Worm (Caenorhabditis elegans) whole organism, mixed stage, embryonic: ENCODE data around the gene vrk-1.
"Not testable (repeated sequence)": the region's sequence is repeated elsewhere in the genome, so short reads cannot be mapped to it uniquely, and the experiment has no call there.

ENCODE experiments used
- M03D4.4 ChIP-seq: sonication (generic microtip); optimal IDR thresholded peaks from 2 replicates; lab custom pipeline; 2017; ENCODE audit warnings: mild to moderate bottlenecking, missing genetic modification characterization, missing compliant biosample characterization
- ceh-39 ChIP-seq: fragments of 150-350 bp; optimal IDR thresholded peaks from 2 replicates; lab custom pipeline; 2014; ENCODE audit warnings: missing biosample characterization, missing genetic modification characterization
- ceh-43 ChIP-seq: fragments of 200-800 bp; sonication (Bioruptor generic); optimal IDR thresholded peaks from 2 replicates; lab custom pipeline; 2018; ENCODE audit warnings: mild to moderate bottlenecking, missing genetic modification characterization, moderate library complexity, missing compliant biosample characterization
- ceh-83 ChIP-seq: fragments of 200-800 bp; sonication (Bioruptor generic); optimal IDR thresholded peaks from 2 replicates; lab custom pipeline; 2018; ENCODE audit warnings: mild to moderate bottlenecking, missing genetic modification characterization, missing compliant biosample characterization
- cnd-1 ChIP-seq: fragments of 200-800 bp; sonication (Bioruptor generic); optimal IDR thresholded peaks from 2 replicates; lab custom pipeline; 2018; ENCODE audit warnings: mild to moderate bottlenecking, missing genetic modification characterization, missing compliant biosample characterization
- elt-1 ChIP-seq: sonication (generic microtip); optimal IDR thresholded peaks from 2 replicates; lab custom pipeline; 2017; ENCODE audit warnings: missing genetic modification characterization, mild to moderate bottlenecking, missing compliant biosample characterization, antibody characterized with exemption, moderate library complexity, borderline replicate concordance; ENCODE audit not compliant: insufficient read depth
- elt-3 ChIP-seq: fragments of 150-350 bp; optimal IDR thresholded peaks from 2 replicates; lab custom pipeline; 2014; ENCODE audit warnings: missing biosample characterization, missing genetic modification characterization
- flh-1 ChIP-seq: fragments of 200-800 bp; sonication (Bioruptor generic); optimal IDR thresholded peaks from 2 replicates; lab custom pipeline; 2018; ENCODE audit warnings: mild to moderate bottlenecking, missing genetic modification characterization, moderate library complexity, missing compliant biosample characterization
- hlh-1 ChIP-seq: fragments of 150-350 bp; optimal IDR thresholded peaks from 2 replicates; lab custom pipeline; 2014; ENCODE audit warnings: missing biosample characterization, missing genetic modification reagents, missing genetic modification characterization
- lin-13 ChIP-seq: fragments of 150-350 bp; optimal IDR thresholded peaks from 2 replicates; lab custom pipeline; 2014; ENCODE audit warnings: missing biosample characterization, missing genetic modification characterization
- lin-32 ChIP-seq: fragments of 200-800 bp; sonication (Bioruptor generic); optimal IDR thresholded peaks from 2 replicates; lab custom pipeline; 2018; ENCODE audit warnings: mild to moderate bottlenecking, missing genetic modification characterization, missing compliant biosample characterization
- mab-5 ChIP-seq: fragments of 150-350 bp; optimal IDR thresholded peaks from 2 replicates; lab custom pipeline; 2014; ENCODE audit warnings: missing biosample characterization, missing genetic modification characterization
- mls-2 ChIP-seq: sonication (generic microtip); optimal IDR thresholded peaks from 2 replicates; lab custom pipeline; 2016; ENCODE audit warnings: mild to moderate bottlenecking, missing genetic modification characterization, moderate library complexity, missing compliant biosample characterization
- nhr-12 ChIP-seq: fragments of 150-350 bp; optimal IDR thresholded peaks from 2 replicates; lab custom pipeline; 2014; ENCODE audit warnings: missing biosample characterization, missing genetic modification characterization
- nhr-2 ChIP-seq: fragments of 150-350 bp; optimal IDR thresholded peaks from 2 replicates; lab custom pipeline; 2014; ENCODE audit warnings: missing biosample characterization, missing genetic modification characterization
- nhr-237 ChIP-seq: fragments of 150-350 bp; optimal IDR thresholded peaks from 2 replicates; lab custom pipeline; 2014; ENCODE audit warnings: missing biosample characterization, missing genetic modification characterization
- nhr-28 ChIP-seq: fragments of 150-350 bp; optimal IDR thresholded peaks from 2 replicates; lab custom pipeline; 2014; ENCODE audit warnings: missing biosample characterization, missing genetic modification characterization
- nhr-76 ChIP-seq: sonication (generic microtip); optimal IDR thresholded peaks from 2 replicates; lab custom pipeline; 2017; ENCODE audit warnings: missing biosample characterization, missing genetic modification characterization
- pha-4 ChIP-seq: fragments of 150-350 bp; optimal IDR thresholded peaks from 2 replicates; lab custom pipeline; 2018; ENCODE audit warnings: missing biosample characterization, missing genetic modification reagents, missing genetic modification characterization
- snpc-4 ChIP-seq: fragments of 150-350 bp; optimal IDR thresholded peaks from 2 replicates; lab custom pipeline; 2014; ENCODE audit warnings: missing biosample characterization, missing genetic modification characterization
- sptf-1 ChIP-seq: sonication (generic microtip); optimal IDR thresholded peaks from 2 replicates; lab custom pipeline; 2017; ENCODE audit warnings: mild to moderate bottlenecking, missing genetic modification characterization, moderate library complexity, missing compliant biosample characterization
- ztf-11 ChIP-seq: fragments of 150-350 bp; optimal IDR thresholded peaks from 2 replicates; lab custom pipeline; 2014; ENCODE audit warnings: missing biosample characterization, missing genetic modification characterization

The vrk-1 gene

DNA sequence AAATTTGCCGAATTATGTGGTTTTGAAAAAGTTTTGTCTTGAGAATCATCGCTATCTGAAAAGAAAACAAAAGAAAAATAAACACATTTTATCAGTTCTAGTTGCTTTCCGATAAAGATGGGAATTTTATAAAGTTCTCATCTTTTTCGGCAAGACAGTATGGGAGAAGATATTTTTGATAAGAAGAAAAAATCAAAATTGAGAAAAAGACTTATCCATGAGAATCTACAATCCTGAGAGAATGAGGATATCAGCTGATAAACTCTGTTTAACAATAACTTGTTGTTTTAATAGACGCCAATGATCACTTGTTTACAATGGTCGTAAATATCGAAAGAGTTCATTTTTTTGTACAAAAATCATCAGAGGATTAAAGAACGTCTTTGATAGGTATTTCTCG lies 45.7 kb upstream of the vrk-1 start, which contains the start of gene F55C12.6:
Gene F55C12.6, minus strand, starts transcription at position 101 of the 400 bp plus-strand sequence.
- TF ChIP-seq nhr-237 = no peak
- no peak for TF ChIP-seq lin-32
- TF ChIP-seq lin-13 (tag; lab: Kevin White, UChicago) = no peak
- TF ChIP-seq mab-5 (tag; lab: Kevin White, UChicago) = no peak
- no peak for TF ChIP-seq M03D4.4
- no peak for TF ChIP-seq flh-1 (GFP tag; lab: Kevin White, UChicago)
- TF ChIP-seq nhr-76 (tag; lab: Kevin White, UChicago) = no peak
- TF ChIP-seq sptf-1 (tag; lab: Kevin White, UChicago) = no peak
- no peak for TF ChIP-seq snpc-4
- no peak for TF ChIP-seq ceh-39 (tag; lab: Kevin White, UChicago)

DNA sequence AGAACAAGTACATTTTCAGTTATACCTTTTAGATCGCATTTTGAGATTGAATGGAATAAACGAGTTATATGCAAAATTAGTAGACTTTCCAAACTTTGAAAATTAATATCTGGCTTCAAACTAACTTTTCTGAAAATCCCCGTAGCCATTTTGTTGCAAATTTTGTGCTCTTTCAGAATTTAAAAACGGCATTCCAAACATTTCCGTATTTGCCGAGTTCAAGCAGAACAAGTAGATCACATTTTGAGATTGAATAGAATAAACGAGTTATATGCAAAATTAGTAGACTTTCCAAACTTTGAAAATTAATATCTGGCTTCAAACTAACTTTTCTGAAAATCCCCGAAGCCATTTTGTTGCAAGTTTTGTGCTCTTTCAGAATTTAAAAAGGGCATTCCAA lies 45.3 kb upstream of the vrk-1 start, which contains the start of gene F55C12.2:
Gene F55C12.2, plus strand, starts transcription at position 301 of the 400 bp plus-strand sequence.
- TF ChIP-seq elt-1; ztf-11 (tag; lab: Kevin White, UChicago); nhr-12 (tag; lab: Kevin White, UChicago): not testable (repeated sequence)
- TF ChIP-seq, all 35 proteins: peak for 0; not testable (repeated sequence) for 35

DNA sequence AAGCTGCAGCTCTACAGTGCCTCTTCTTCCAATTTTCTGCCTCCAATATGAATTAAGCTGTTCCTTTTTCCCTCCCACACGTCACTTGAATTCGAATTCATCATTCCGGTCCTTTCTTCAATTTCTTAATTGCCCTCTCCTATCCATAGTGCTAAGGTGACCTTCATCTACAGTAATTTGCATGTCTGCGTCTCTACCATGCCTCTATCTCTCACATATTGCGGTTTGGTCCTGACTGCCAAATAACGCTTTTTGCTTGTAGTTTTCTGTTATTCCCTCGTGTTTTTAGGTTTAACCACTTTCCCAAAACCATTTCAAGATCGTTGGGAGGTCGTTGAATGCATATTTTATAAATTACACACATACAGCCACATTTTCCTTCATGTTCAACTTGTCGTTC lies 41.1 kb upstream of the vrk-1 start:
- TF ChIP-seq mls-2 (tag; lab: Kevin White, UChicago) (peak; percentile 23), mab-5 (tag; lab: Kevin White, UChicago) (no peak)

DNA sequence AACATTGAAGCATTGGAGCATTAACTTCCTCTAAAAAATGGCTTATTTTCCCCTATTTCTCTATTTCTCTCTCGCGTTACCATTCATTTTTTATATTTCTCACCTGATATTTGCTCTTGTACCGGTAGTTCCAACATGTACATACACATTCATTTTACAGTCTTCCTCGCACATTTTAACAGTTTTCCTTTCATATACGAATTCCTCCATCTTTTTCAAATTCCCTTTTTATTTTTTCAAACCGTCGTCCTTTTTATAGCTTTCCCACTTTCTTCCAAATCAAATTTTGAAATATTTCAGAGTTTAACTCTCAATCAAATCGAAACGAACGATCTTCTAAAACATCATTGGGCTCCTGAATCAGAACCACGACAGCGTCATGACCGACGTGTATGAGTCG lies 37.5 kb upstream of the vrk-1 start, which contains the start of gene rfip-1:
Gene rfip-1, plus strand, starts transcription at position 301 of the 400 bp plus-strand sequence.
- TF ChIP-seq lin-32 (no peak), sptf-1 (tag; lab: Kevin White, UChicago) (no peak)

DNA sequence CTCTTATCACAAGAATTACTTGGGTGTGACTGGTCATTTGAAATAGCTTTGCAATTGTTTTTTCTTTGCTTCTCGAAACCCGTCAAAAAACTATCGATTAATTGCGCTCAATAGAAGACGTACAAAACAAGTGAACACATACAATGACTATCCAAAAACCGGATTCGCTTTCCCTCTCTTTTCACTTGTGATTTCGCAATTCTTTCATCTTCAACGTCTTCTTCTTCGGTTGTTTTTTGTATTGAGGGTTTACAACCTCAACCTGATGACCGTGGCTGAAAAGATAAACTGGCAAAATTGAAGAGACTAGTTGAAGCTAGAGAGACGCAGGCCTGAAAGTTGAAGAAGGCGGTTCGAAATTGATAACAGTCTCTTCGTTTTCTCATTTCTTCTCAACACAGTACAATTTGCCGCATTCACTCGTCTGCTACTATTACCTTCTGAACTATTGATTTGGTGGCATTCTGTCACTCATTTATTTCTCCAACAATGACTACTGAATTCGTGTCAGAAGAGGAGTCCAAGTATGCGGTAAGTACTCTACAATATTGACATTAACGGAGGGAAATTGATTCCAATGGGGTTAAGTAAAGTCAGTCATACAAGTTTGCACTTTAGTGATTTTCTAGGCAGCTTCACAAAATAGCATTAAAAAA lies 35.7 kb upstream of the vrk-1 start:
- TF ChIP-seq snpc-4 (no peak), nhr-237 (peak; percentile 30)
- TF ChIP-seq, all 35 proteins: peak for 1

DNA sequence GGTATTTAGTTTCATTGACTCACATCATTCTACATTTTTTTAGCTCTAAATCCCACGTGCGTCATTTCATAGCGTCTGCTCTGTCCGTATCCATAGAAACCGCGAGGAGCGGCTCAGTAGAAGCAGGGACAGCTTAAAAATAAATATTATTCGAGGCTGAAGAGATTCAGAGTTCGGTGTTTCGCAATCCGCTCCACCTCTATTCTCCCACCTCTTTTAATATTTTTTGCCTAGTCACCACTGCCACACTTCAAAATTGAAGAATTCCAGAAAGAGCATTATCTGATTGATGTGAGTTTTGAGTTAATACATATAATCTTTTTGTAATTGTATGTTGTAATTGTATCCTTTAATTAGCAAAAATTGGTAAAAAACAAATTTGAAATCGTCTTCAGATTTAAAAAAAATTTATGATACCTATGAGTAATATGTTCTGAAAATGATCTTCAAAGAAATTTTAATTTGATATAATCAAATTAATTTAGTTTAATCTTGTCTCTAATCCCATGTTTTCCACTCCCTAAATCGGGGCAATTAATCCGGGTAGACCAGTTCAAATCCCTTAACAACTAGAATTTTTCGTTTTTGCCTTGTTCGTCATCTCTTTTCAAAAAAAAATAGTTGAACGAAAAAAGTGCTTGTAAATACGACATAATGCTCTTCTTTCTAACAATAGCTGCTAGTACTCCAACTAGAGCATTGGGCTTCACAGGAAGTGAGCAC lies 32.2 kb upstream of the vrk-1 start:
- TF ChIP-seq hlh-1 (no peak), nhr-28 (tag; lab: Kevin White, UChicago) (no peak), flh-1 (GFP tag; lab: Kevin White, UChicago) (no peak), nhr-2 (no peak), elt-1 (no peak), nhr-12 (tag; lab: Kevin White, UChicago) (no peak), pha-4 (tag; lab: Kevin White, UChicago) (no peak), ceh-83 (GFP tag; lab: Kevin White, UChicago) (no peak), nhr-237 (no peak)

DNA sequence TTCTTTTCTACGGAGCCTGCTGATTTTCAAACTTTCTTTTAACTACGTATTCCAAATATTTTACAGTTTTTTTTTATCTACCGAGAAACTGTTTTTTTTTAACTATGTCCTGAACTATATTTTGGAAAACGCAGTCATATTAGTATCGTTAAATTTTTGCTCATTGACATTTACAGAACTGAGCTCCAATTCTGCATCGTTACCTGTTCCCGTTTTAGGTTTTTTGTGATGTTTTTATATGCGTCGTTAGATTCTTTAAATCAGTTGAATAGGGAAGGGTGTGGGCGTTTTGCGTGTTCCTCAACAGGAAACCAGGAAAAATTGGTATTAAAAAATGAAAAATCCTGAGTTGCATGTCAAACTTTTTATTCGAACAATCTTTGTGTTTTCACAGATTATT lies 29.0 kb upstream of the vrk-1 start:
- no peak for TF ChIP-seq ceh-43
- no peak for TF ChIP-seq hlh-1
- TF ChIP-seq pha-4 (tag; lab: Kevin White, UChicago) = no peak
- no peak for TF ChIP-seq elt-3
- no peak for TF ChIP-seq sptf-1 (tag; lab: Kevin White, UChicago)
- no peak for TF ChIP-seq ceh-39 (tag; lab: Kevin White, UChicago)
- TF ChIP-seq nhr-28 (tag; lab: Kevin White, UChicago) = no peak
- TF ChIP-seq cnd-1 = no peak
- no peak for TF ChIP-seq ceh-83 (GFP tag; lab: Kevin White, UChicago)
- no peak for TF ChIP-seq lin-13 (tag; lab: Kevin White, UChicago)
- TF ChIP-seq mab-5 (tag; lab: Kevin White, UChicago) = no peak
- TF ChIP-seq, all 35 proteins: peak for 0

DNA sequence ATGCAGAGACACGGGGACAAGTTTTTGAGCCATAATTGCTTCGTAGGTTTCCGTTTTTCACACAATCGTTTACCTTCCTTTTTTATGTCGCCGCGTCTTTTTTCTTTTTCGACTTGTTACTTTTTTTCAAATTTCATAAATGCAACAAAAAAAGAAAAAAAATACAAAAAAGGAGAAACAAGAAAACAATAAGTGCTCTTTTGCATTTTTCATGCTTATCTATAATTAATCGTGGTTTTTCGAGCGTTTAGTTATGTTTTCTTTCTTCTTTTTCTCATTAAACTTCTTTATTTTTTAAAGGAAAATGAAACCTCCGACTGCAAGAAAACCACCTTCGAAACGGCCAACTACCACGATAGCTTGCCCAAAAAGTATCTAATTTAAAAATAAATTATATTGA lies 25.9 kb upstream of the vrk-1 start, which contains the start of gene F59G1.4:
Gene F59G1.4, plus strand, starts transcription at position 301 of the 400 bp plus-strand sequence.
- TF ChIP-seq pha-4 (tag; lab: Kevin White, UChicago) = no peak
- no peak for TF ChIP-seq hlh-1
- TF ChIP-seq elt-1 = no peak
